Fruit fly (Drosophila melanogaster): ENCODE data around the gene CG43056.

Gene CG43056

dm6 chr2L:4463323-4463722 is 25.7 kb downstream of the CG43056 start, which contains the start of the genes CG15443 and Paris:
TSS of gene CG15443 (minus strand) at chr2L:4463447.
TSS of gene Paris (plus strand) at chr2L:4463611.
- TF ChIP-seq ttk (optimal IDR thresholded peaks at IDR 0.05), result no peak
- TF ChIP-seq h (optimal IDR thresholded peaks at IDR 0.05), result no peak
- no peak for TF ChIP-seq Myc (optimal IDR thresholded peaks at IDR 0.05)
- no peak for TF ChIP-seq insv (optimal IDR thresholded peaks at IDR 0.05)
- TF ChIP-seq psq (optimal IDR thresholded peaks at IDR 0.05), result no peak
- TF ChIP-seq Sin3A (optimal IDR thresholded peaks at IDR 0.05), result no peak

- TF ChIP-seq psq (optimal IDR thresholded peaks at IDR 0.05), result no peak
- TF ChIP-seq h (optimal IDR thresholded peaks at IDR 0.05), result no peak
- no peak for TF ChIP-seq ttk (optimal IDR thresholded peaks at IDR 0.05)
- TF ChIP-seq Sin3A (optimal IDR thresholded peaks at IDR 0.05), result no peak
- no peak for TF ChIP-seq Myc (optimal IDR thresholded peaks at IDR 0.05)
- no peak for TF ChIP-seq insv (optimal IDR thresholded peaks at IDR 0.05)
These were observed 27.4 kb downstream of the CG43056 start, which contains the start of gene FIG4 for dm6 chr2L:4464946-4465345. TSS of gene FIG4 (plus strand) at chr2L:4465174.

- no peak for TF ChIP-seq psq (optimal IDR thresholded peaks at IDR 0.05)
- no peak for TF ChIP-seq Myc (optimal IDR thresholded peaks at IDR 0.05)
- no peak for TF ChIP-seq Sin3A (optimal IDR thresholded peaks at IDR 0.05)
- no peak for TF ChIP-seq insv (optimal IDR thresholded peaks at IDR 0.05)
- TF ChIP-seq h (optimal IDR thresholded peaks at IDR 0.05), result no peak
- TF ChIP-seq ttk (optimal IDR thresholded peaks at IDR 0.05), result no peak
These were observed 37.8 kb downstream of the CG43056 start for dm6 chr2L:4475422-4475821.

dm6 chr2L:4476672-4477273 is 39.2 kb downstream of the CG43056 start, which contains the start of gene ine:
TSS of gene ine (minus strand) at chr2L:4477022.
- no peak for TF ChIP-seq Sin3A (optimal IDR thresholded peaks at IDR 0.05)
- no peak for TF ChIP-seq psq (optimal IDR thresholded peaks at IDR 0.05)
- TF ChIP-seq h (optimal IDR thresholded peaks at IDR 0.05), result no peak
- TF ChIP-seq ttk (optimal IDR thresholded peaks at IDR 0.05), result no peak
- TF ChIP-seq Myc (optimal IDR thresholded peaks at IDR 0.05), result no peak
- no peak for TF ChIP-seq insv (optimal IDR thresholded peaks at IDR 0.05)

dm6 chr2L:4477978-4478377 is 40.4 kb downstream of the CG43056 start:
- no peak for TF ChIP-seq Sin3A (optimal IDR thresholded peaks at IDR 0.05)

Data from Kc167 (cell line).